Worm (Caenorhabditis elegans): ENCODE results near the gene Y46G5A.28.

ce11 chrII:12818488-12818887 is 31.7 kb upstream of the Y46G5A.28 start, which contains the start of gene Y46G5A.22:
- TF ChIP-seq nhr-12 (tag; optimal IDR thresholded peaks at IDR 0.05) (no peak), elt-1 (tag; optimal IDR thresholded peaks at IDR 0.05; ENCODE audit: borderline replicate concordance, insufficient read depth) (no peak), ces-1 (GFP tag; optimal IDR thresholded peaks at IDR 0.05) (no peak), mep-1 (tag; optimal IDR thresholded peaks at IDR 0.05) (no peak), sptf-1 (tag; optimal IDR thresholded peaks at IDR 0.05) (no peak), lin-13 (tag; optimal IDR thresholded peaks at IDR 0.05) (no peak), lsy-2 (tag; optimal IDR thresholded peaks at IDR 0.05) (no peak), unc-120 (tag; optimal IDR thresholded peaks at IDR 0.05; ENCODE audit: poor library complexity, severe bottlenecking) (no peak), nhr-237 (tag; optimal IDR thresholded peaks at IDR 0.05) (no peak), pha-4 (tag; optimal IDR thresholded peaks at IDR 0.05) (no peak), ztf-11 (tag; optimal IDR thresholded peaks at IDR 0.05) (no peak), nhr-76 (tag; optimal IDR thresholded peaks at IDR 0.05) (no peak), mab-5 (tag; optimal IDR thresholded peaks at IDR 0.05) (no peak)
